Fruit fly (Drosophila melanogaster) whole organism, prepupa: ENCODE measurements around the gene lectin-37Db.

Source experiments
- Blimp-1 ChIP-seq: fragments of 200-800 bp; sonication (Bioruptor generic); optimal IDR thresholded peaks from 3 replicates; lab custom pipeline; 2017; ENCODE audit warnings: missing biosample characterization, missing genetic modification characterization, mild to moderate bottlenecking, moderate library complexity, missing genetic modification reagents
- CG11294 ChIP-seq: fragments of 200-800 bp; sonication (Bioruptor generic); IDR thresholded peaks from 2 replicates; pipeline ENCODE4 v1.3.6; 2022; ENCODE audit warnings: missing biosample characterization, missing genetic modification characterization
- CG15336 ChIP-seq: fragments of 200-800 bp; sonication (Bioruptor generic); IDR thresholded peaks from 2 replicates; pipeline ENCODE4 v1.3.6; 2022; ENCODE audit warnings: missing biosample characterization, missing genetic modification characterization
- CG1621 ChIP-seq: fragments of 200-800 bp; sonication (Bioruptor generic); optimal IDR thresholded peaks from 3 replicates; lab custom pipeline; 2018; ENCODE audit warnings: missing biosample characterization, mild to moderate bottlenecking, missing genetic modification characterization
- CG16779 ChIP-seq: fragments of 200-800 bp; sonication (Bioruptor generic); optimal IDR thresholded peaks from 3 replicates; lab custom pipeline; 2017; ENCODE audit warnings: missing biosample characterization, mild to moderate bottlenecking, missing genetic modification characterization
- CG3032 ChIP-seq: fragments of 200-800 bp; optimal IDR thresholded peaks from 2 replicates; lab custom pipeline; 2019; ENCODE audit warnings: missing biosample characterization, mild to moderate bottlenecking, missing genetic modification characterization, moderate library complexity
- CG31627 ChIP-seq: fragments of 200-800 bp; sonication (Bioruptor generic); optimal IDR thresholded peaks from 3 replicates; lab custom pipeline; 2016; ENCODE audit warnings: missing biosample characterization, missing genetic modification characterization
- CG32006 ChIP-seq: fragments of 200-800 bp; sonication (Bioruptor generic); optimal IDR thresholded peaks from 3 replicates; lab custom pipeline; 2017; ENCODE audit warnings: missing biosample characterization, mild to moderate bottlenecking, missing genetic modification characterization
- CG3919 ChIP-seq: fragments of 200-800 bp; sonication (Bioruptor generic); optimal IDR thresholded peaks from 3 replicates; lab custom pipeline; 2016; ENCODE audit warnings: missing biosample characterization, missing genetic modification characterization
- CG4318 ChIP-seq: fragments of 200-800 bp; sonication (Bioruptor generic); optimal IDR thresholded peaks from 3 replicates; lab custom pipeline; 2017; ENCODE audit warnings: missing biosample characterization, mild to moderate bottlenecking, missing genetic modification characterization
- CG6163 ChIP-seq: fragments of 200-800 bp; sonication (Bioruptor generic); IDR thresholded peaks from 3 replicates; pipeline ENCODE4 v1.3.6; 2022; ENCODE audit warnings: missing biosample characterization, missing genetic modification characterization
- CG6276 ChIP-seq: fragments of 200-800 bp; sonication (Bioruptor generic); optimal IDR thresholded peaks from 2 replicates; lab custom pipeline; 2017; ENCODE audit warnings: missing biosample characterization, mild to moderate bottlenecking, missing genetic modification characterization
- CG6792 ChIP-seq: fragments of 200-800 bp; sonication (Bioruptor generic); optimal IDR thresholded peaks from 3 replicates; lab custom pipeline; 2016; ENCODE audit warnings: missing biosample characterization, missing genetic modification characterization
- CG6854 ChIP-seq: fragments of 200-800 bp; sonication (Bioruptor generic); optimal IDR thresholded peaks from 2 replicates; lab custom pipeline; 2017; ENCODE audit warnings: missing biosample characterization, mild to moderate bottlenecking, missing genetic modification characterization
- CG7368 ChIP-seq: fragments of 200-800 bp; sonication (Bioruptor generic); optimal IDR thresholded peaks from 3 replicates; lab custom pipeline; 2016; ENCODE audit warnings: missing biosample characterization, missing genetic modification characterization
- CG8119 ChIP-seq: fragments of 200-800 bp; sonication (Bioruptor generic); IDR thresholded peaks from 3 replicates; pipeline ENCODE4 v1.3.6; 2022; ENCODE audit warnings: missing biosample characterization, missing genetic modification characterization
- CG8319 ChIP-seq: fragments of 200-800 bp; sonication (Bioruptor generic); optimal IDR thresholded peaks from 3 replicates; lab custom pipeline; 2016; ENCODE audit warnings: missing biosample characterization, missing genetic modification characterization
- CG9139 ChIP-seq: fragments of 200-800 bp; sonication (Bioruptor generic); optimal IDR thresholded peaks from 3 replicates; lab custom pipeline; 2017; ENCODE audit warnings: missing biosample characterization, mild to moderate bottlenecking, missing genetic modification characterization
- Eip75B ChIP-seq: fragments of 200-800 bp; sonication (Bioruptor generic); optimal IDR thresholded peaks from 3 replicates; lab custom pipeline; 2016; ENCODE audit warnings: missing biosample characterization, missing genetic modification characterization
- Eip78C ChIP-seq: fragments of 200-800 bp; sonication (Bioruptor generic); peaks from one replicate; lab custom pipeline; 2016; ENCODE audit warnings: missing biosample characterization, missing genetic modification characterization
- Eip93F ChIP-seq: fragments of 200-800 bp; sonication (Bioruptor generic); optimal IDR thresholded peaks from 2 replicates; lab custom pipeline; 2016; ENCODE audit warnings: missing biosample characterization, mild to moderate bottlenecking, missing genetic modification characterization
- Ets21C ChIP-seq: fragments of 200-800 bp; sonication (Bioruptor generic); optimal IDR thresholded peaks from 3 replicates; lab custom pipeline; 2016; ENCODE audit warnings: missing biosample characterization, missing genetic modification characterization
- Ets96B ChIP-seq: fragments of 200-800 bp; optimal IDR thresholded peaks from 2 replicates; lab custom pipeline; 2019; ENCODE audit warnings: missing biosample characterization, mild to moderate bottlenecking, missing genetic modification characterization, moderate library complexity
- Gug ChIP-seq: fragments of 200-800 bp; sonication (Bioruptor generic); IDR thresholded peaks from 2 replicates; pipeline ENCODE4 v1.3.6; 2022; ENCODE audit warnings: missing biosample characterization, missing genetic modification characterization
- Hr39 ChIP-seq: fragments of 200-800 bp; sonication (Bioruptor generic); optimal IDR thresholded peaks from 2 replicates; lab custom pipeline; 2016; ENCODE audit warnings: missing biosample characterization, missing genetic modification characterization
- Hr4 ChIP-seq: fragments of 200-800 bp; sonication (Bioruptor generic); optimal IDR thresholded peaks from 3 replicates; lab custom pipeline; 2016; ENCODE audit warnings: missing biosample characterization, missing genetic modification characterization
- Lpt ChIP-seq: fragments of 200-800 bp; sonication (Bioruptor generic); optimal IDR thresholded peaks from 3 replicates; lab custom pipeline; 2016; ENCODE audit warnings: missing biosample characterization, missing genetic modification characterization
- Met ChIP-seq: fragments of 200-800 bp; sonication (Bioruptor generic); optimal IDR thresholded peaks from 3 replicates; lab custom pipeline; 2016; ENCODE audit warnings: missing biosample characterization, missing genetic modification characterization
- Sox15 ChIP-seq: fragments of 200-800 bp; sonication (Bioruptor generic); optimal IDR thresholded peaks from 3 replicates; lab custom pipeline; 2016; ENCODE audit warnings: missing biosample characterization, missing genetic modification characterization
- acj6 ChIP-seq: fragments of 200-800 bp; sonication (Bioruptor generic); optimal IDR thresholded peaks from 3 replicates; lab custom pipeline; 2016; ENCODE audit warnings: missing biosample characterization, missing genetic modification characterization
- cyc ChIP-seq: fragments of 200-800 bp; sonication (Bioruptor generic); optimal IDR thresholded peaks from 3 replicates; lab custom pipeline; 2016; ENCODE audit warnings: missing biosample characterization, missing genetic modification characterization
- dac ChIP-seq: fragments of 200-800 bp; sonication (Bioruptor generic); optimal IDR thresholded peaks from 2 replicates; lab custom pipeline; 2017; ENCODE audit warnings: missing biosample characterization, mild to moderate bottlenecking, missing genetic modification characterization
- dsx ChIP-seq: fragments of 200-800 bp; optimal IDR thresholded peaks from 3 replicates; lab custom pipeline; 2019; ENCODE audit warnings: missing biosample characterization, mild to moderate bottlenecking, missing genetic modification characterization, moderate library complexity; ENCODE audit not compliant: poor library complexity, severe bottlenecking
- eg ChIP-seq: fragments of 200-800 bp; sonication (Bioruptor generic); IDR thresholded peaks from 3 replicates; pipeline ENCODE4 v1.3.6; 2022; ENCODE audit warnings: missing biosample characterization, missing genetic modification characterization
- esn ChIP-seq: fragments of 200-800 bp; sonication (Bioruptor generic); optimal IDR thresholded peaks from 2 replicates; lab custom pipeline; 2016; ENCODE audit warnings: missing biosample characterization, mild to moderate bottlenecking, missing genetic modification characterization, moderate library complexity
- fd85E ChIP-seq: fragments of 200-800 bp; sonication (Bioruptor generic); optimal IDR thresholded peaks from 3 replicates; lab custom pipeline; 2016; ENCODE audit warnings: missing biosample characterization, missing genetic modification characterization
- fkh ChIP-seq: fragments of 200-800 bp; sonication (Bioruptor generic); optimal IDR thresholded peaks from 3 replicates; lab custom pipeline; 2017; ENCODE audit warnings: missing biosample characterization, mild to moderate bottlenecking, missing genetic modification characterization, moderate library complexity
- lz ChIP-seq: fragments of 200-800 bp; sonication (Bioruptor generic); optimal IDR thresholded peaks from 3 replicates; lab custom pipeline; 2016; ENCODE audit warnings: missing biosample characterization, missing genetic modification characterization
- net ChIP-seq: fragments of 200-800 bp; sonication (Bioruptor generic); optimal IDR thresholded peaks from 3 replicates; lab custom pipeline; 2016; ENCODE audit warnings: missing biosample characterization, missing genetic modification characterization
- pdm3 ChIP-seq: fragments of 200-800 bp; sonication (Bioruptor generic); optimal IDR thresholded peaks from 3 replicates; lab custom pipeline; 2016; ENCODE audit warnings: missing biosample characterization, missing genetic modification characterization
- spab ChIP-seq: fragments of 200-800 bp; sonication (Bioruptor generic); optimal IDR thresholded peaks from 2 replicates; lab custom pipeline; 2017; ENCODE audit warnings: missing biosample characterization, mild to moderate bottlenecking, missing genetic modification characterization, missing genetic modification reagents
- ss ChIP-seq, 2 experiments: fragments of 200-800 bp; sonication (Bioruptor generic); optimal IDR thresholded peaks; 2 replicates in 1 of 2; 3 replicates in 1 of 2; lab custom pipeline; 2017 to 2018; ENCODE audit warnings: mild to moderate bottlenecking in 2 of 2, missing biosample characterization in 2 of 2, missing genetic modification characterization in 2 of 2, moderate library complexity in 1 of 2
- svp ChIP-seq: fragments of 200-800 bp; sonication (Bioruptor generic); peaks from one replicate; lab custom pipeline; 2016; ENCODE audit warnings: missing biosample characterization, missing genetic modification characterization
- topi ChIP-seq: fragments of 200-800 bp; sonication (Bioruptor generic); optimal IDR thresholded peaks from 3 replicates; lab custom pipeline; 2016; ENCODE audit warnings: missing biosample characterization, missing genetic modification characterization
- vri ChIP-seq: fragments of 200-800 bp; sonication (Bioruptor generic); optimal IDR thresholded peaks from 3 replicates; lab custom pipeline; 2016; ENCODE audit warnings: missing biosample characterization, mild to moderate bottlenecking, missing genetic modification characterization

The lectin-37Db gene

dm6 chr2L:19423467-19424122 lies 4.7 kb downstream of the lectin-37Db start, which contains the start of the genes Alp12 and CG13085 (continued):
- TF ChIP-seq CG4318 (GFP tag; lab: Kevin White, UChicago) (peak; percentile 97), fkh (GFP tag; lab: Kevin White, UChicago) (peak; percentile 95), svp (peak; percentile 95), CG8319 (peak; percentile 89), Blimp-1 (GFP tag; lab: Kevin White, UChicago) (peak; percentile 86), Met (GFP tag; lab: Kevin White, UChicago) (peak; percentile 94), dac (peak; percentile 94), Ets21C (GFP tag; lab: Kevin White, UChicago) (peak; percentile 86), CG6854 (peak; percentile 90), CG6792 (peak; percentile 95), Ets96B (tag; lab: Kevin White, UChicago) (peak; percentile 88), CG15336 (peak; percentile 99), CG9139 (GFP tag; lab: Kevin White, UChicago) (peak; percentile 77), cyc (peak; percentile 89), topi (peak; percentile 95), CG6276 (GFP tag; lab: Kevin White, UChicago) (peak; percentile 99)

dm6 chr2L:19424307-19424902 lies 5.5 kb downstream of the lectin-37Db start:
- TF ChIP-seq CG3032: no peak
- TF ChIP-seq Gug: peak; percentile 28; the same call in 1 of the 2 replicates
- TF ChIP-seq topi: peak; percentile 1
- TF ChIP-seq esn (GFP tag; lab: Kevin White, UChicago): no peak
- TF ChIP-seq Hr4: peak; percentile 3
- TF ChIP-seq svp: peak; percentile 32
- peak; percentile 57; the same call in 2 of the 3 replicates for TF ChIP-seq eg (GFP tag; lab: Robert Waterston, UW)
- TF ChIP-seq Eip75B (GFP tag; lab: Kevin White, UChicago): no peak
- TF ChIP-seq CG6163 (GFP tag; lab: Robert Waterston, UW): 0 out of 3 replicates have a peak, but pooled peaks have one; percentile 26
- TF ChIP-seq CG15336: no peak
- TF ChIP-seq CG8319: no peak
- TF ChIP-seq spab: no peak
- TF ChIP-seq Eip78C (GFP tag; lab: Kevin White, UChicago): peak; percentile 77
- TF ChIP-seq CG7368 (GFP tag; lab: Kevin White, UChicago): no peak
- TF ChIP-seq dsx (GFP tag; lab: Kevin White, UChicago): peak; percentile 17
- peak in 1 of 2 experiments; percentile 88 for TF ChIP-seq ss (GFP tag; optimal IDR thresholded peaks at IDR 0.05; lab: Kevin White, UChicago)
- TF ChIP-seq CG4318 (GFP tag; lab: Kevin White, UChicago): peak; percentile 5

dm6 chr2L:19425105-19425504 lies 6.2 kb downstream of the lectin-37Db start:
- TF ChIP-seq Ets21C (GFP tag; lab: Kevin White, UChicago) (no peak), CG31627 (GFP tag; lab: Kevin White, UChicago) (no peak), CG4318 (GFP tag; lab: Kevin White, UChicago) (no peak), vri (peak; percentile 44), CG11294 (GFP tag; lab: Robert Waterston, UW) (no peak), Hr39 (GFP tag; lab: Kevin White, UChicago) (no peak), svp (peak; percentile 80), CG1621 (tag; lab: Kevin White, UChicago) (no peak), Eip93F (no peak), CG8119 (no peak), CG8319 (no peak), Gug (no peak), fd85E (GFP tag; lab: Kevin White, UChicago) (no peak), CG3919 (GFP tag; lab: Kevin White, UChicago) (no peak), CG6854 (no peak), Blimp-1 (GFP tag; lab: Kevin White, UChicago) (no peak), spab (no peak), lz (GFP tag; lab: Kevin White, UChicago) (no peak), CG6163 (GFP tag; lab: Robert Waterston, UW) (0 out of 3 replicates have a peak, but pooled peaks have one; percentile 36), CG32006 (GFP tag; lab: Kevin White, UChicago) (no peak), CG6792 (no peak), pdm3 (GFP tag; lab: Kevin White, UChicago) (no peak), Sox15 (GFP tag; lab: Kevin White, UChicago) (no peak), Lpt (GFP tag; lab: Kevin White, UChicago) (no peak), CG16779 (tag; lab: Kevin White, UChicago) (no peak), esn (GFP tag; lab: Kevin White, UChicago) (no peak), Ets96B (tag; lab: Kevin White, UChicago) (no peak), acj6 (no peak), cyc (no peak), Met (GFP tag; lab: Kevin White, UChicago) (no peak), net (GFP tag; lab: Kevin White, UChicago) (no peak), topi (no peak)
